Worm (Caenorhabditis elegans) whole organism, late embryonic: ENCODE results near the gene R12B2.7.

ENCODE experiments used
- ama-1 ChIP-seq: fragments of 150-350 bp; optimal IDR thresholded peaks from 2 replicates; lab custom pipeline; 2014
- che-1 ChIP-seq: sonication (generic microtip); optimal IDR thresholded peaks from 2 replicates; lab custom pipeline; 2016; ENCODE audit warnings: mild to moderate bottlenecking, missing genetic modification characterization, missing compliant biosample characterization
- gmeb-2 ChIP-seq: sonication (generic microtip); optimal IDR thresholded peaks from 2 replicates; lab custom pipeline; 2016; ENCODE audit warnings: missing genetic modification characterization, inconsistent platforms, missing compliant biosample characterization
- hlh-15 ChIP-seq: sonication (generic microtip); optimal IDR thresholded peaks from 2 replicates; lab custom pipeline; 2016; ENCODE audit warnings: missing genetic modification characterization, missing compliant biosample characterization

DNA sequence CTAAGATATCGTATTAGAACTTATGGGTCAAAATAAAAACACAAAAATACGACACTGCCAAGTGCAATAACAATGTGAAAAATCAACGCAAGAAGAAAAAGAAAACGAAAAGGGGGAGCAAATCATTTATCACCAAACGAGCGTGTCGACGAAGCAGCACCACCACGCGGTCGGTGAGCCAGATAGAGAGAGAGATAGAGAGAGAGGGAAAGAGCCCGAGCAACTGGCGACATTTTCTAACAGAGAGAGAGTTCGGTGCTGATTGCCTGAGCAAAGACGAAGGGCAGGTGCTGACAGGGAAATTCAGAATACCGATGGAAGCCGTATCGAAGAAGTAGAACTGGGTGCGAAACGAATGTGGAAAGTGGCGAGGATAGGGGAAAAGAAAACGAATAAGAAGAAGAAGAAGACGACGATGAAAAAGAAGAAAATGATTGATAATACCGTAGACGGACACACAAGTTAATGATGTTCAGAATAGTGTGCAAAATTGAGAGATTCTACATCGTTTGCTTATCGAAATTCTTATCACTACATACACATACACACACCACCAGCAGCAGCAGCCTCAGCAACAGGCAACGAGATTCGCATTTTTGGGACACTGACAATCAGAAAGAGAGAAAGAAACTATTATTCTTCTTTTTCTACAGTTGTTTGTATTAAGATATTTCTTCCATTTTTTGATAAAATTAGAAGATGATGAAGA is 20.5 kb downstream of the R12B2.7 start:
- TF ChIP-seq hlh-15 (tag; lab: Kevin White, UChicago) (no peak), che-1 (tag; lab: Kevin White, UChicago) (no peak), gmeb-2 (tag; lab: Kevin White, UChicago) (no peak), ama-1 (no peak)
